Worm (Caenorhabditis elegans) whole organism, late embryonic: ENCODE measurements around the gene inpp-1.

Experiments
- C08G9.2 ChIP-seq: sonication (generic microtip); optimal IDR thresholded peaks from 2 replicates; lab custom pipeline; 2016; ENCODE audit warnings: mild to moderate bottlenecking, missing genetic modification characterization, moderate library complexity, missing compliant biosample characterization
- C38D4.7 ChIP-seq: fragments of 200-800 bp; sonication (Bioruptor generic); optimal IDR thresholded peaks from 2 replicates; lab custom pipeline; 2018; ENCODE audit warnings: mild to moderate bottlenecking, missing genetic modification characterization, moderate library complexity, missing compliant biosample characterization
- F13H6.1 ChIP-seq: sonication (generic microtip); optimal IDR thresholded peaks from 2 replicates; lab custom pipeline; 2016; ENCODE audit warnings: missing genetic modification characterization, missing compliant biosample characterization
- Y22D7AL.16 ChIP-seq: sonication (generic microtip); optimal IDR thresholded peaks from 2 replicates; lab custom pipeline; 2016; ENCODE audit warnings: missing genetic modification characterization, missing compliant biosample characterization
- ahr-1 ChIP-seq: sonication (generic microtip); optimal IDR thresholded peaks from 2 replicates; lab custom pipeline; 2016; ENCODE audit warnings: missing genetic modification characterization, missing compliant biosample characterization
- ceh-14 ChIP-seq: sonication (generic microtip); optimal IDR thresholded peaks from 2 replicates; lab custom pipeline; 2016; ENCODE audit warnings: missing genotype, missing genetic modification characterization, missing compliant biosample characterization
- ceh-2 ChIP-seq: sonication (generic microtip); optimal IDR thresholded peaks from 2 replicates; lab custom pipeline; 2016; ENCODE audit warnings: missing genotype, missing genetic modification characterization, missing compliant biosample characterization
- ceh-31 ChIP-seq: sonication (generic microtip); optimal IDR thresholded peaks from 2 replicates; lab custom pipeline; 2016; ENCODE audit warnings: missing genetic modification characterization, missing compliant biosample characterization
- ceh-34 ChIP-seq: sonication (generic microtip); optimal IDR thresholded peaks from 2 replicates; lab custom pipeline; 2016; ENCODE audit warnings: mild to moderate bottlenecking, missing genetic modification characterization, missing compliant biosample characterization
- ceh-45 ChIP-seq: fragments of 200-800 bp; sonication (Bioruptor generic); IDR thresholded peaks from 2 replicates; pipeline ENCODE4 v1.3.6; 2022; ENCODE audit warnings: missing genetic modification reagents, missing genetic modification characterization, missing compliant biosample characterization
- ceh-48 ChIP-seq: sonication (generic microtip); optimal IDR thresholded peaks from 2 replicates; lab custom pipeline; 2016; ENCODE audit warnings: missing genetic modification characterization, inconsistent platforms, missing compliant biosample characterization
- ceh-6 ChIP-seq: fragments of 200-800 bp; sonication (Bioruptor generic); optimal IDR thresholded peaks from 2 replicates; lab custom pipeline; 2018; ENCODE audit warnings: mild to moderate bottlenecking, missing genetic modification characterization, missing compliant biosample characterization
- ceh-9 ChIP-seq: sonication (generic microtip); optimal IDR thresholded peaks from 2 replicates; lab custom pipeline; 2016; ENCODE audit warnings: mild to moderate bottlenecking, missing genetic modification characterization, inconsistent platforms, missing compliant biosample characterization
- che-1 ChIP-seq: sonication (generic microtip); optimal IDR thresholded peaks from 2 replicates; lab custom pipeline; 2016; ENCODE audit warnings: mild to moderate bottlenecking, missing genetic modification characterization, missing compliant biosample characterization
- dve-1 ChIP-seq: sonication (generic microtip); optimal IDR thresholded peaks from 2 replicates; lab custom pipeline; 2017; ENCODE audit warnings: antibody characterized with exemption, mild to moderate bottlenecking, missing genetic modification characterization, missing compliant biosample characterization
- elt-2 ChIP-seq: sonication (generic microtip); optimal IDR thresholded peaks from 2 replicates; lab custom pipeline; 2016; ENCODE audit warnings: missing genetic modification reagents, missing genetic modification characterization, missing compliant biosample characterization
- elt-4 ChIP-seq: sonication (generic microtip); optimal IDR thresholded peaks from 2 replicates; lab custom pipeline; 2016; ENCODE audit warnings: missing genetic modification characterization, missing compliant biosample characterization
- ets-4 ChIP-seq: sonication (generic microtip); optimal IDR thresholded peaks from 2 replicates; lab custom pipeline; 2016; ENCODE audit warnings: missing genetic modification characterization, missing compliant biosample characterization
- fax-1 ChIP-seq: sonication (generic microtip); optimal IDR thresholded peaks from 2 replicates; lab custom pipeline; 2016; ENCODE audit warnings: missing genotype, missing genetic modification characterization, missing compliant biosample characterization
- fkh-10 ChIP-seq: fragments of 150-350 bp; optimal IDR thresholded peaks from 2 replicates; lab custom pipeline; 2014; ENCODE audit warnings: missing biosample characterization, missing genetic modification reagents, missing genetic modification characterization
- hlh-30 ChIP-seq: sonication (generic microtip); optimal IDR thresholded peaks from 2 replicates; lab custom pipeline; 2017; ENCODE audit warnings: antibody characterized with exemption, missing genetic modification characterization, missing compliant biosample characterization; ENCODE audit not compliant: insufficient read depth
- lim-6 ChIP-seq: sonication (generic microtip); optimal IDR thresholded peaks from 2 replicates; lab custom pipeline; 2016; ENCODE audit warnings: missing genetic modification characterization, missing compliant biosample characterization
- nfya-1 ChIP-seq: sonication (generic microtip); optimal IDR thresholded peaks from 2 replicates; lab custom pipeline; 2017; ENCODE audit warnings: missing genetic modification characterization, mild to moderate bottlenecking, missing compliant biosample characterization, antibody characterized with exemption, moderate library complexity
- nhr-11 ChIP-seq: fragments of 150-350 bp; optimal IDR thresholded peaks from 2 replicates; lab custom pipeline; 2014; ENCODE audit warnings: missing biosample characterization, missing genetic modification characterization
- pag-3 ChIP-seq: sonication (generic microtip); optimal IDR thresholded peaks from 2 replicates; lab custom pipeline; 2016; ENCODE audit warnings: missing compliant biosample characterization, missing genetic modification characterization, borderline replicate concordance
- pat-9 ChIP-seq: fragments of 200-800 bp; sonication (Bioruptor generic); optimal IDR thresholded peaks from 2 replicates; lab custom pipeline; 2018; ENCODE audit warnings: mild to moderate bottlenecking, missing genetic modification characterization, moderate library complexity, missing compliant biosample characterization
- pax-1 ChIP-seq: fragments of 150-350 bp; optimal IDR thresholded peaks from 2 replicates; lab custom pipeline; 2014; ENCODE audit warnings: missing biosample characterization, missing genetic modification characterization
- pha-2 ChIP-seq: sonication (generic microtip); optimal IDR thresholded peaks from 2 replicates; lab custom pipeline; 2017; ENCODE audit warnings: mild to moderate bottlenecking, missing genetic modification characterization, missing compliant biosample characterization
- pqm-1 ChIP-seq: sonication (generic microtip); optimal IDR thresholded peaks from 2 replicates; lab custom pipeline; 2016; ENCODE audit warnings: missing genetic modification characterization, missing compliant biosample characterization
- pros-1 ChIP-seq: fragments of 150-350 bp; optimal IDR thresholded peaks from 2 replicates; lab custom pipeline; 2014; ENCODE audit warnings: missing biosample characterization, missing genetic modification reagents, missing genetic modification characterization
- ref-2 ChIP-seq: sonication (generic microtip); optimal IDR thresholded peaks from 2 replicates; lab custom pipeline; 2016; ENCODE audit warnings: missing genetic modification characterization, missing compliant biosample characterization
- rnt-1 ChIP-seq: sonication (generic microtip); optimal IDR thresholded peaks from 2 replicates; lab custom pipeline; 2016; ENCODE audit warnings: missing genetic modification characterization, missing compliant biosample characterization
- sdc-2 ChIP-seq: sonication (generic microtip); optimal IDR thresholded peaks from 2 replicates; lab custom pipeline; 2016; ENCODE audit warnings: missing genotype, missing genetic modification characterization, missing compliant biosample characterization
- sox-2 ChIP-seq: fragments of 200-800 bp; sonication (Bioruptor generic); IDR thresholded peaks from 2 replicates; pipeline ENCODE4 v1.3.6; 2022; ENCODE audit warnings: missing genetic modification reagents, missing genetic modification characterization, missing compliant biosample characterization
- tbx-2 ChIP-seq: sonication (generic microtip); optimal IDR thresholded peaks from 2 replicates; lab custom pipeline; 2016; ENCODE audit warnings: missing genetic modification characterization, missing compliant biosample characterization
- tbx-7 ChIP-seq: sonication (generic microtip); optimal IDR thresholded peaks from 2 replicates; lab custom pipeline; 2016; ENCODE audit warnings: missing genotype, missing genetic modification characterization, missing compliant biosample characterization
- unc-3 ChIP-seq, 2 experiments: fragments of 200-800 bp in 1 of 2; sonication (Bioruptor generic) in 1 of 2; sonication (generic microtip) in 1 of 2; conservative IDR thresholded peaks in 1 of 2; optimal IDR thresholded peaks in 1 of 2; 2 replicates each; pipeline versions ENCODE4 v1.3.6 to Lab custom; 2016 to 2022; ENCODE audit warnings: missing compliant biosample characterization in 2 of 2, missing genetic modification characterization in 2 of 2, missing genetic modification reagents in 1 of 2
- unc-42 ChIP-seq: sonication (generic microtip); optimal IDR thresholded peaks from 2 replicates; lab custom pipeline; 2016; ENCODE audit warnings: missing genotype, missing genetic modification characterization, missing compliant biosample characterization
- unc-55 ChIP-seq: sonication (generic microtip); optimal IDR thresholded peaks from 2 replicates; lab custom pipeline; 2017; ENCODE audit warnings: missing biosample characterization, missing genetic modification reagents, missing genetic modification characterization
- zip-5 ChIP-seq: sonication (generic microtip); optimal IDR thresholded peaks from 2 replicates; lab custom pipeline; 2016; ENCODE audit warnings: missing genetic modification characterization, missing compliant biosample characterization
- ztf-16 ChIP-seq: sonication (generic microtip); optimal IDR thresholded peaks from 2 replicates; lab custom pipeline; 2017; ENCODE audit warnings: missing genetic modification characterization, missing compliant biosample characterization

Gene inpp-1

ce11 chrIV:10819049-10819448, 45.3 kb upstream of the inpp-1 start:
- no peak for TF ChIP-seq elt-4 (tag; lab: Kevin White, UChicago)
- no peak for TF ChIP-seq zip-5
- no peak for TF ChIP-seq ets-4
- no peak for TF ChIP-seq unc-55 (GFP tag; lab: Kevin White, UChicago)
- no peak for TF ChIP-seq pag-3 (tag; lab: Kevin White, UChicago)
- TF ChIP-seq pat-9 (tag; lab: Kevin White, UChicago) = no peak
- no peak for TF ChIP-seq pros-1
- TF ChIP-seq unc-3 (GFP tag; conservative IDR thresholded peaks at IDR 0.05; lab: Robert Waterston, UW) = no peak
- no peak for TF ChIP-seq unc-3 (tag; optimal IDR thresholded peaks at IDR 0.05; lab: Kevin White, UChicago)
- TF ChIP-seq ceh-45 (GFP tag; lab: Robert Waterston, UW) = no peak
- no peak for TF ChIP-seq ceh-9 (tag; lab: Kevin White, UChicago)
- TF ChIP-seq pqm-1 = no peak
- no peak for TF ChIP-seq nhr-11 (tag; lab: Kevin White, UChicago)
- TF ChIP-seq pax-1 (tag; lab: Kevin White, UChicago) = no peak
- TF ChIP-seq pha-2 (tag; lab: Kevin White, UChicago) = no peak
- no peak for TF ChIP-seq ceh-48 (tag; lab: Kevin White, UChicago)
- no peak for TF ChIP-seq F13H6.1
- TF ChIP-seq unc-42 (tag; lab: Kevin White, UChicago) = no peak
- no peak for TF ChIP-seq dve-1 (tag; lab: Kevin White, UChicago)
- TF ChIP-seq ceh-6 (GFP tag; lab: Kevin White, UChicago) = no peak
- TF ChIP-seq ahr-1 (tag; lab: Kevin White, UChicago) = no peak
- TF ChIP-seq, all 69 proteins: peak for 0

ce11 chrIV:10817030-10817429, 43.3 kb upstream of the inpp-1 start:
- TF ChIP-seq ceh-48 (tag; lab: Kevin White, UChicago) (no peak), rnt-1 (tag; lab: Kevin White, UChicago) (peak; percentile 47), unc-55 (GFP tag; lab: Kevin White, UChicago) (no peak), fkh-10 (GFP tag; lab: Kevin White, UChicago) (no peak), ceh-2 (tag; lab: Kevin White, UChicago) (peak; percentile 71), C08G9.2 (tag; lab: Kevin White, UChicago) (peak; percentile 22), nfya-1 (tag; lab: Kevin White, UChicago) (peak; percentile 33), pros-1 (peak; percentile 65), ceh-45 (GFP tag; lab: Robert Waterston, UW) (no peak), ceh-34 (peak; percentile 56), hlh-30 (tag; lab: Kevin White, UChicago) (peak; percentile 58), tbx-7 (peak; percentile 1), elt-2 (tag; lab: Kevin White, UChicago) (peak; percentile 36), C38D4.7 (GFP tag; lab: Kevin White, UChicago) (peak; percentile 17), ceh-6 (GFP tag; lab: Kevin White, UChicago) (peak; percentile 42), ztf-16 (tag; lab: Kevin White, UChicago) (peak; percentile 43), tbx-2 (peak; percentile 77), ref-2 (tag; lab: Kevin White, UChicago) (peak; percentile 68), sdc-2 (tag; lab: Kevin White, UChicago) (peak; percentile 38), ceh-14 (peak; percentile 10), ceh-31 (tag; lab: Kevin White, UChicago) (peak; percentile 56), nhr-11 (tag; lab: Kevin White, UChicago) (no peak)

- TF ChIP-seq che-1 (tag; lab: Kevin White, UChicago) (no peak), ceh-48 (tag; lab: Kevin White, UChicago) (no peak), nhr-11 (tag; lab: Kevin White, UChicago) (no peak), nfya-1 (tag; lab: Kevin White, UChicago) (no peak), lim-6 (no peak), pha-2 (tag; lab: Kevin White, UChicago) (no peak), Y22D7AL.16 (tag; lab: Kevin White, UChicago) (no peak), ceh-6 (GFP tag; lab: Kevin White, UChicago) (no peak), fax-1 (tag; lab: Kevin White, UChicago) (no peak), tbx-7 (no peak), ceh-31 (tag; lab: Kevin White, UChicago) (no peak), sox-2 (GFP tag; lab: Robert Waterston, UW) (no peak)
Observed at ce11 chrIV:10815950-10816349, 42.2 kb upstream of the inpp-1 start.
